Worm (Caenorhabditis elegans) whole organism, early embryonic: ENCODE data around the gene unc-17.

Source experiments
- B0310.2 ChIP-seq: sonication (generic microtip); optimal IDR thresholded peaks from 2 replicates; lab custom pipeline; 2016; ENCODE audit warnings: mild to moderate bottlenecking, missing genetic modification characterization, missing compliant biosample characterization
- F13C5.2 ChIP-seq: sonication (generic microtip); optimal IDR thresholded peaks from 2 replicates; lab custom pipeline; 2017; ENCODE audit warnings: mild to moderate bottlenecking, missing genetic modification characterization, inconsistent platforms, missing compliant biosample characterization
- aly-1 ChIP-seq: sonication (generic microtip); optimal IDR thresholded peaks from 2 replicates; lab custom pipeline; 2016; ENCODE audit warnings: missing genetic modification characterization, missing compliant biosample characterization
- ama-1 ChIP-seq: fragments of 150-350 bp; optimal IDR thresholded peaks from 2 replicates; lab custom pipeline; 2014
- ceh-13 ChIP-seq: fragments of 200-800 bp; sonication (Bioruptor generic); optimal IDR thresholded peaks from 2 replicates; lab custom pipeline; 2018; ENCODE audit warnings: mild to moderate bottlenecking, missing genetic modification characterization, missing compliant biosample characterization
- ceh-36 ChIP-seq: sonication (generic microtip); optimal IDR thresholded peaks from 2 replicates; lab custom pipeline; 2016; ENCODE audit warnings: missing genetic modification characterization, inconsistent platforms, missing compliant biosample characterization
- ets-7 ChIP-seq: sonication (generic microtip); optimal IDR thresholded peaks from 2 replicates; lab custom pipeline; 2016; ENCODE audit warnings: missing genotype, missing genetic modification characterization, missing compliant biosample characterization
- flt-1 ChIP-seq: fragments of 200-800 bp; sonication (Bioruptor generic); IDR thresholded peaks from 2 replicates; pipeline ENCODE4 v1.3.6; 2022; ENCODE audit warnings: missing genetic modification characterization, missing compliant biosample characterization
- hmbx-1 ChIP-seq: sonication (generic microtip); optimal IDR thresholded peaks from 2 replicates; lab custom pipeline; 2016; ENCODE audit warnings: mild to moderate bottlenecking, missing genetic modification characterization, missing compliant biosample characterization
- hmg-4 ChIP-seq: fragments of 200-800 bp; sonication (Bioruptor generic); optimal IDR thresholded peaks from 2 replicates; lab custom pipeline; 2018; ENCODE audit warnings: mild to moderate bottlenecking, missing genetic modification characterization, missing compliant biosample characterization
- hnd-1 ChIP-seq: sonication (generic microtip); optimal IDR thresholded peaks from 2 replicates; lab custom pipeline; 2016; ENCODE audit warnings: missing genetic modification characterization, missing compliant biosample characterization
- pes-1 ChIP-seq: fragments of 200-800 bp; sonication (Bioruptor generic); IDR thresholded peaks from 2 replicates; pipeline ENCODE4 v1.3.6; 2022; ENCODE audit warnings: missing genetic modification reagents, missing genetic modification characterization, missing compliant biosample characterization
- scrt-1 ChIP-seq: fragments of 200-800 bp; sonication (Bioruptor generic); IDR thresholded peaks from 2 replicates; pipeline ENCODE4 v1.3.6; 2022; ENCODE audit warnings: missing genetic modification characterization, missing compliant biosample characterization
- sea-1 ChIP-seq: fragments of 200-800 bp; sonication (Bioruptor generic); conservative IDR thresholded peaks from 2 replicates; pipeline ENCODE4 v1.3.6; 2022; ENCODE audit warnings: missing genetic modification characterization, missing compliant biosample characterization
- tbx-11 ChIP-seq: fragments of 200-800 bp; sonication (Bioruptor generic); IDR thresholded peaks from 2 replicates; pipeline ENCODE4 v1.3.6; 2022; ENCODE audit warnings: missing genetic modification characterization, missing compliant biosample characterization
- tbx-37 ChIP-seq: fragments of 200-800 bp; sonication (Bioruptor generic); conservative IDR thresholded peaks from 2 replicates; pipeline ENCODE4 v1.3.6; 2022; ENCODE audit warnings: missing genetic modification reagents, missing genetic modification characterization, missing compliant biosample characterization
- tra-4 ChIP-seq: sonication (generic microtip); optimal IDR thresholded peaks from 2 replicates; lab custom pipeline; 2017; ENCODE audit warnings: missing genetic modification characterization, missing compliant biosample characterization

Gene unc-17

DNA sequence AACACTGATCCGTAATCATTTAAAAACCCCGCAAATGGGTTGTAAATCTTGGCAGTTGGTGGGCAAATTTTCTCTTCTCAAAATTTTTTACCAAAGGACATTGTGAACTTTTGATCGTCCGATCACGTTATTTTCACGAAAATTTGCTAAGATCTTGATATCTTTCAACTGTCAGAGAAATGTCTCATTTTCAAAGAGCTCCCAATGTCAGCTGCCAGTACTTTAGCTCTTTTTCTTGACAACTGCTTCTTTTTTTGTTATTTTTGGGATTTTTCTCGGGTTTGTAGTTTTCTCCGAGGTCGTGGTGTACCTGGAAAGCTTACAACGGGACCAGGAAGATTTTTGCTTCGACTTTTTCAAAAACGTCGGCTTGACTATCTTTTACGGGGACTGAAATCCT lies 31.4 kb upstream of the unc-17 start:
- TF ChIP-seq F13C5.2 (tag; lab: Kevin White, UChicago) (no peak), ceh-13 (GFP tag; lab: Kevin White, UChicago) (no peak), pes-1 (GFP tag; lab: Robert Waterston, UW) (no peak), tbx-37 (GFP tag; lab: Robert Waterston, UW) (no peak), ets-7 (tag; lab: Kevin White, UChicago) (no peak), scrt-1 (GFP tag; lab: Robert Waterston, UW) (no peak), B0310.2 (tag; lab: Kevin White, UChicago) (no peak), ceh-36 (tag; lab: Kevin White, UChicago) (no peak), tra-4 (tag; lab: Kevin White, UChicago) (no peak)

- TF ChIP-seq tra-4 (tag; lab: Kevin White, UChicago) (no peak), hnd-1 (tag; lab: Kevin White, UChicago) (no peak)
Observed at ce11 chrIV:3654823-3655222, 30.3 kb upstream of the unc-17 start.

ce11 chrIV:3654214-3654613 lies 29.7 kb upstream of the unc-17 start:
- TF ChIP-seq hmg-4 (GFP tag; lab: Kevin White, UChicago), result peak; percentile 54
- no peak for TF ChIP-seq F13C5.2 (tag; lab: Kevin White, UChicago)

DNA sequence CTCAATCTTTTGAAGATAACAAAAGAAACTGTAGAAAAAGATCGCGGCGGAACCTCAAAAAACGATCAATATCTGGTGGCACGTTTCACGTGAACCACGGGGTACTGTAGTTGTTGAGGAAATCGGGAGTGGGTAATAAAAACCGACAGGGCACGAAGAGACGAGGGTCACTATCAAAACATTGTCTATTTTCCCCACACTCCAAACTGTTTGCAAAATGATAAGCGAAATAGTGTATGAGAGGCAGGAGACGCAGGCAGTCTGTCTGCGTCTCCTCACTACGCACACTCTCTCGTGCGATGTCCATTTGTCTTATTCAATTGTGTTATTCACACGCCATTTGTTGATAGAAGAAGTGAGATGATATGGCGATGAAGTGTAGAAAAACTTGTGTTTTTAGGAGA lies 28.9 kb upstream of the unc-17 start:
- TF ChIP-seq pes-1 (GFP tag; lab: Robert Waterston, UW), result no peak
- no peak for TF ChIP-seq tbx-37 (GFP tag; lab: Robert Waterston, UW)
- TF ChIP-seq ceh-36 (tag; lab: Kevin White, UChicago), result no peak
- no peak for TF ChIP-seq tra-4 (tag; lab: Kevin White, UChicago)
- TF ChIP-seq sea-1 (GFP tag; lab: Robert Waterston, UW), result no peak
- no peak for TF ChIP-seq scrt-1 (GFP tag; lab: Robert Waterston, UW)
- no peak for TF ChIP-seq aly-1 (tag; lab: Kevin White, UChicago)

DNA sequence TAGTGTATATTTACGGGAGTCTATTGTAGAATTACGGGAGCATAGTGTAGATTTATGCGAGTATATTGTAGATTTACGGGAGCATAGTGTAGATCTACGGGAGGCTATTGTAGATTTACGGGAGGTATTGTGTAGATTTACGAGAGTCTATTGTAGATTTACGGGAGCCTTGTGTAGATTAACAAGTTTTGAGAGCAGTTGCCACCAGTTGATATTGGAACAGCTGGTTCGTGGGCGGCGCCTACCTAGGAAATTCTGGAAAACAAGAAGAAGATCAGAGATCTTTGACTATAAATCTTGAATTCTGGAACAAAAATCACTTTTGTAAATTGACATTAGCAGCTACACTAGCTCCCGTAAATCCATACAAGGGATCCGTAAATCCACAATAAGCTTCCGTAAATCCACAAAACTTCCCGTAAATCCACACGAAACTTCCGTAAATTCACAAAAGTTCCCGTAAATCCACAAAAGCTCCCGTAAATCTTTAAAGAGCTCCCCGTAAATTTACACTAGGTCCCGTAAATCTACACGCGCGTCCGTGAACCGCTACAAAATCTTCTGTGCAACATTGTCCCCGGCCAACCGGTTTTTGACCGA lies 28.4 kb upstream of the unc-17 start:
- TF ChIP-seq ceh-36 (tag; lab: Kevin White, UChicago), result no peak
- no peak for TF ChIP-seq ama-1 (lab: Kevin White, UChicago)

- no peak for TF ChIP-seq hnd-1 (tag; lab: Kevin White, UChicago)
- TF ChIP-seq hmbx-1, result no peak
- no peak for TF ChIP-seq sea-1 (GFP tag; lab: Robert Waterston, UW)
- TF ChIP-seq F13C5.2 (tag; lab: Kevin White, UChicago), result no peak
- TF ChIP-seq aly-1 (tag; lab: Kevin White, UChicago), result no peak
- no peak for TF ChIP-seq tra-4 (tag; lab: Kevin White, UChicago)
- TF ChIP-seq flt-1 (GFP tag; lab: Robert Waterston, UW), result no peak
- no peak for TF ChIP-seq ceh-36 (tag; lab: Kevin White, UChicago)
- no peak for TF ChIP-seq ceh-13 (GFP tag; lab: Kevin White, UChicago)
- TF ChIP-seq ets-7 (tag; lab: Kevin White, UChicago), result no peak
- TF ChIP-seq tbx-11, result no peak
- TF ChIP-seq ama-1 (lab: Kevin White, UChicago), result no peak
- no peak for TF ChIP-seq scrt-1 (GFP tag; lab: Robert Waterston, UW)
- no peak for TF ChIP-seq pes-1 (GFP tag; lab: Robert Waterston, UW)
- TF ChIP-seq hmg-4 (GFP tag; lab: Kevin White, UChicago), result no peak
- no peak for TF ChIP-seq B0310.2 (tag; lab: Kevin White, UChicago)
- no peak for TF ChIP-seq tbx-37 (GFP tag; lab: Robert Waterston, UW)
Observed at ce11 chrIV:3652223-3652622, 27.7 kb upstream of the unc-17 start.

ce11 chrIV:3648634-3649240 lies 24.2 kb upstream of the unc-17 start, which contains the start of gene CC8.2:
Gene CC8.2 (minus strand): TSS chrIV:3648684.
- no peak for TF ChIP-seq scrt-1 (GFP tag; lab: Robert Waterston, UW)
- TF ChIP-seq hmg-4 (GFP tag; lab: Kevin White, UChicago), result no peak
- no peak for TF ChIP-seq ceh-13 (GFP tag; lab: Kevin White, UChicago)
- TF ChIP-seq B0310.2 (tag; lab: Kevin White, UChicago), result no peak
- TF ChIP-seq aly-1 (tag; lab: Kevin White, UChicago), result no peak
- no peak for TF ChIP-seq flt-1 (GFP tag; lab: Robert Waterston, UW)
- TF ChIP-seq hnd-1 (tag; lab: Kevin White, UChicago), result no peak
- TF ChIP-seq hmbx-1, result no peak
- TF ChIP-seq ama-1 (lab: Kevin White, UChicago), result no peak
- no peak for TF ChIP-seq tbx-37 (GFP tag; lab: Robert Waterston, UW)
- TF ChIP-seq tbx-11, result no peak
- no peak for TF ChIP-seq sea-1 (GFP tag; lab: Robert Waterston, UW)
- no peak for TF ChIP-seq ets-7 (tag; lab: Kevin White, UChicago)
- TF ChIP-seq pes-1 (GFP tag; lab: Robert Waterston, UW), result no peak
- TF ChIP-seq tra-4 (tag; lab: Kevin White, UChicago), result no peak
- no peak for TF ChIP-seq F13C5.2 (tag; lab: Kevin White, UChicago)
- TF ChIP-seq ceh-36 (tag; lab: Kevin White, UChicago), result no peak

DNA sequence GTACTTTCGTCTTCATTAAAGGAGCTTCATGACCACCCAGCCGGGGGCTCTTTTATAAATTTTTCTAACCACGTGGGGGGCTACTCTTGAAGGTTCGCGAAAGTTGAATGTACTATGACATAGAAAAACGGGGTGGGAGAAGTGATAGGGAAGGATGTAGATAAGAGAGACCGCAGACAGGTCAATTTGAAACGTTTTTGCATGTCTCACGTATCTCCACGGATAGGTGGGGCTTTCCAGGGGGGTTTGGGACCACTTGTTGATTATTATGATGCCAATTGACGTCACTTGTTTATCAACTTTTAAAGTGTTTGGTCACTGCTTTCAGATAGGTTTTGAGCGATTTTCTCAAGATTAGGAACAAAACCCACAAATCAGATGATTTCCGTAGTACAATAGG lies 23.1 kb upstream of the unc-17 start:
- TF ChIP-seq flt-1 (GFP tag; lab: Robert Waterston, UW) (no peak), ets-7 (tag; lab: Kevin White, UChicago) (no peak), tra-4 (tag; lab: Kevin White, UChicago) (no peak), pes-1 (GFP tag; lab: Robert Waterston, UW) (no peak), aly-1 (tag; lab: Kevin White, UChicago) (no peak), scrt-1 (GFP tag; lab: Robert Waterston, UW) (no peak), tbx-37 (GFP tag; lab: Robert Waterston, UW) (no peak)
